Fruit fly (Drosophila melanogaster): ENCODE measurements around the gene comm2.
A peak's percentile ranks its signal among the peaks of the same experiment; 100 is the strongest.

Gene comm2

DNA sequence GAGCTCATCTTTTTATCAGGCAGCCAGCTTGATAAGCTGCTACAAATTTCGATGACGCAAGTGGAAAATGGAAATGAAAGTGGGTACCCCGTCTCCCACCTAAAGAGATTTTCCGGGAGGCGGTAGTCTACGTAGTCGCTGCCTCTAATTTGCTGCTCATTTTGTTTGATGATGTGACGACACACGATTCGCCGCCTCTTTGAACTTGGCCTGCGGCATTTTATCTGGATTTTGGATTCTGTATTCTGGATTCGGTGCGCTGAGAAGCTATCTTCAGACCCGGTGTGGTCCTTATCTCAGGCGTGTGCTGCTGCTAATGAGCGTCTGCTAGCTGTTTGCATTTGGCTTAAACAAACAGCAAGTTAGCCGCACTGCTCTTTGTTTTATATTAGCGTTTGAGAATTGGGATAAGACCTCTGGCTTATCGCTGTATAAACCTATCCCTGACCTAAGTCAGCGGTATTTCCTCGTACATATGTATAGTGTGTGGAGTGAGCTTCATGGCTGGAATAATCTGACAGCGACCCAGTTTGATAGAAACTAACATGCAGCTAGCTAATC is 14.4 kb upstream of the comm2 start (continued):
- TF ChIP-seq CG3847 (GFP tag; IDR thresholded peaks at IDR 0.05): no peak
- peak; percentile 35 for TF ChIP-seq CG12104 (GFP tag; optimal IDR thresholded peaks at IDR 0.05)
- peak; percentile 65 for TF ChIP-seq CG10543 (GFP tag; optimal IDR thresholded peaks at IDR 0.05)
- no peak for TF ChIP-seq sc (optimal IDR thresholded peaks at IDR 0.05)
- TF ChIP-seq sc (GFP tag; optimal IDR thresholded peaks at IDR 0.05): peak; percentile 63
- no peak for TF ChIP-seq vnd (GFP tag; IDR thresholded peaks at IDR 0.05; ENCODE audit: partially characterized antibody)
- no peak for TF ChIP-seq fru (optimal IDR thresholded peaks at IDR 0.05)
- TF ChIP-seq luna (GFP tag; optimal IDR thresholded peaks at IDR 0.05): no peak
- peak; percentile 51 for TF ChIP-seq CG11247 (GFP tag; IDR thresholded peaks at IDR 0.05)
- TF ChIP-seq CG15514 (GFP tag; optimal IDR thresholded peaks at IDR 0.05): peak; percentile 62
- TF ChIP-seq CG17802 (tag; optimal IDR thresholded peaks at IDR 0.05): peak; percentile 10
- TF ChIP-seq ranshi (GFP tag; IDR thresholded peaks at IDR 0.05): peak; percentile 55; the same call in 1 of the 2 replicates
- TF ChIP-seq CG4730 (GFP tag; IDR thresholded peaks at IDR 0.05): 0 out of 2 replicates have a peak, but pooled peaks have one; percentile 21
- TF ChIP-seq nmo (GFP tag; optimal IDR thresholded peaks at IDR 0.05): no peak
- TF ChIP-seq CG13624 (GFP tag; optimal IDR thresholded peaks at IDR 0.05): peak; percentile 30
- TF ChIP-seq jigr1 (GFP tag; IDR thresholded peaks at IDR 0.05): no peak
- TF ChIP-seq CG14965 (GFP tag; optimal IDR thresholded peaks at IDR 0.05; ENCODE audit: borderline replicate concordance): peak; percentile 48
- peak; percentile 67 for TF ChIP-seq CG2202 (tag; optimal IDR thresholded peaks at IDR 0.05)
- TF ChIP-seq CG2120 (GFP tag; optimal IDR thresholded peaks at IDR 0.05): peak; percentile 39
- no peak for TF ChIP-seq Ets65A (GFP tag)
- TF ChIP-seq CG11696 (GFP tag; IDR thresholded peaks at IDR 0.05): no peak
- TF ChIP-seq HHEX (GFP tag; optimal IDR thresholded peaks at IDR 0.05): peak; percentile 73
- TF ChIP-seq gfzf (GFP tag; optimal IDR thresholded peaks at IDR 0.05): no peak
- no peak for TF ChIP-seq CG16813 (GFP tag; IDR thresholded peaks at IDR 0.05; ENCODE audit: partially characterized antibody)
- TF ChIP-seq abd-A (tag; optimal IDR thresholded peaks at IDR 0.05): no peak
- TF ChIP-seq CG10462 (GFP tag; optimal IDR thresholded peaks at IDR 0.05): no peak
- no peak for TF ChIP-seq cato (GFP tag; optimal IDR thresholded peaks at IDR 0.05; ENCODE audit: borderline replicate concordance)
- TF ChIP-seq CG2712 (tag; optimal IDR thresholded peaks at IDR 0.05): peak; percentile 28
- TF ChIP-seq nerfin-2 (GFP tag; IDR thresholded peaks at IDR 0.05; ENCODE audit: partially characterized antibody): no peak
- TF ChIP-seq Sox102F (GFP tag; optimal IDR thresholded peaks at IDR 0.05): peak; percentile 47
- TF ChIP-seq Hr39 (optimal IDR thresholded peaks at IDR 0.05): no peak
- TF ChIP-seq jing (GFP tag; optimal IDR thresholded peaks at IDR 0.05): no peak
- no peak for TF ChIP-seq bigmax (GFP tag; optimal IDR thresholded peaks at IDR 0.05)
- peak; percentile 25 for TF ChIP-seq CG18476 (GFP tag; optimal IDR thresholded peaks at IDR 0.05)
- peak; percentile 76 for TF ChIP-seq CG2875 (GFP tag; optimal IDR thresholded peaks at IDR 0.05)
- TF ChIP-seq GATAe (GFP tag; conservative IDR thresholded peaks at IDR 0.05): no peak
- peak; percentile 5 for TF ChIP-seq HLH54F (GFP tag; optimal IDR thresholded peaks at IDR 0.05)
- peak; percentile 74 for TF ChIP-seq CG13123 (GFP tag; optimal IDR thresholded peaks at IDR 0.05)
- TF ChIP-seq CG30431 (GFP tag; optimal IDR thresholded peaks at IDR 0.05): peak; percentile 26
- TF ChIP-seq bbx (GFP tag; IDR thresholded peaks at IDR 0.05; ENCODE audit: partially characterized antibody): no peak
- TF ChIP-seq klu (GFP tag; IDR thresholded peaks at IDR 0.05): no peak
- peak; percentile 41 for TF ChIP-seq CG1602 (GFP tag; optimal IDR thresholded peaks at IDR 0.05)
- peak; percentile 49 for TF ChIP-seq btn (GFP tag; optimal IDR thresholded peaks at IDR 0.05)
- TF ChIP-seq dmrt11E (tag; optimal IDR thresholded peaks at IDR 0.05): peak; percentile 40
- TF ChIP-seq Bdp1 (GFP tag; optimal IDR thresholded peaks at IDR 0.05): peak; percentile 61
- no peak for TF ChIP-seq pros (GFP tag; optimal IDR thresholded peaks at IDR 0.05)
- no peak for TF ChIP-seq esg (GFP tag; conservative IDR thresholded peaks at IDR 0.05)
- TF ChIP-seq CG10147 (GFP tag; optimal IDR thresholded peaks at IDR 0.05): no peak
- peak; percentile 32; the same call in 1 of the 2 replicates for TF ChIP-seq E2f1 (GFP tag; IDR thresholded peaks at IDR 0.05)
- TF ChIP-seq Spps (tag; optimal IDR thresholded peaks at IDR 0.05): no peak
- TF ChIP-seq ac (GFP tag; optimal IDR thresholded peaks at IDR 0.05): peak; percentile 66
